Fruit fly (Drosophila melanogaster): ENCODE measurements around the gene CG42564.

CG42564 gene

dm6 chr3R:6410412-6411225 lies 36.3 kb downstream of the CG42564 start (continued):
- TF ChIP-seq CG13894 (tag; optimal IDR thresholded peaks at IDR 0.05) (peak; percentile 51), kni (GFP tag; optimal IDR thresholded peaks at IDR 0.05) (peak; percentile 80), Mes4 (GFP tag; optimal IDR thresholded peaks at IDR 0.05) (peak; percentile 72), ATbp (GFP tag; optimal IDR thresholded peaks at IDR 0.05) (peak; percentile 65), sna (GFP tag; IDR thresholded peaks at IDR 0.05; ENCODE audit: partially characterized antibody) (no peak), CG7963 (GFP tag; IDR thresholded peaks at IDR 0.05; ENCODE audit: partially characterized antibody) (no peak), knrl (GFP tag; IDR thresholded peaks at IDR 0.05; ENCODE audit: partially characterized antibody) (no peak), lola (GFP tag; optimal IDR thresholded peaks at IDR 0.05) (peak in 1 of 3 experiments; percentile 90), CG2889 (GFP tag; IDR thresholded peaks at IDR 0.05) (0 out of 3 replicates have a peak, but pooled peaks have one; percentile 49), tio (GFP tag; optimal IDR thresholded peaks at IDR 0.05) (peak; percentile 91), CG8281 (tag; optimal IDR thresholded peaks at IDR 0.05) (peak; percentile 58), Abd-B (GFP tag; optimal IDR thresholded peaks at IDR 0.05) (peak; percentile 79), CG2678 (tag; optimal IDR thresholded peaks at IDR 0.05) (peak; percentile 96), CG17186 (GFP tag; optimal IDR thresholded peaks at IDR 0.05) (peak; percentile 47), Mad (GFP tag; optimal IDR thresholded peaks at IDR 0.05) (peak; percentile 70), kah (GFP tag; optimal IDR thresholded peaks at IDR 0.05) (peak; percentile 61), CG13775 (GFP tag; optimal IDR thresholded peaks at IDR 0.05) (peak; percentile 88), CG10209 (GFP tag; optimal IDR thresholded peaks at IDR 0.05) (peak; percentile 88), pho (GFP tag; optimal IDR thresholded peaks at IDR 0.05) (peak; percentile 89), da (GFP tag; optimal IDR thresholded peaks at IDR 0.05) (no peak), CG34376 (GFP tag; optimal IDR thresholded peaks at IDR 0.05) (peak; percentile 84), Optix (GFP tag; IDR thresholded peaks at IDR 0.05) (0 out of 3 replicates have a peak, but pooled peaks have one; percentile 38), crc (GFP tag; optimal IDR thresholded peaks at IDR 0.05) (peak; percentile 74), ato (GFP tag; IDR thresholded peaks at IDR 0.05; ENCODE audit: partially characterized antibody) (no peak), CG3847 (GFP tag; IDR thresholded peaks at IDR 0.05) (peak; percentile 57), CG6765 (GFP tag; optimal IDR thresholded peaks at IDR 0.05) (peak; percentile 71), bigmax (GFP tag; optimal IDR thresholded peaks at IDR 0.05) (no peak), CG18764 (GFP tag; optimal IDR thresholded peaks at IDR 0.05) (peak; percentile 67), prd (optimal IDR thresholded peaks at IDR 0.05) (no peak), prd (GFP tag; IDR thresholded peaks at IDR 0.05) (peak; percentile 81), fu2 (GFP tag; optimal IDR thresholded peaks at IDR 0.05) (peak; percentile 72), CG32767 (GFP tag; IDR thresholded peaks at IDR 0.05) (no peak), sd (tag; optimal IDR thresholded peaks at IDR 0.05) (peak; percentile 58), oc (tag; optimal IDR thresholded peaks at IDR 0.05) (peak; percentile 36), CTCF (GFP tag; optimal IDR thresholded peaks at IDR 0.05) (peak; percentile 54), NK7.1 (GFP tag; optimal IDR thresholded peaks at IDR 0.05) (peak; percentile 73), mam (GFP tag; optimal IDR thresholded peaks at IDR 0.05) (peak; percentile 75), CG9817 (tag; optimal IDR thresholded peaks at IDR 0.05) (peak; percentile 80), run (tag; optimal IDR thresholded peaks at IDR 0.05) (peak; percentile 42), psq (GFP tag; optimal IDR thresholded peaks at IDR 0.05) (peak; percentile 51), bbx (GFP tag; IDR thresholded peaks at IDR 0.05; ENCODE audit: partially characterized antibody) (no peak), exex (tag; optimal IDR thresholded peaks at IDR 0.05) (peak; percentile 47), sima (GFP tag; optimal IDR thresholded peaks at IDR 0.05) (peak; percentile 55), usp (GFP tag; optimal IDR thresholded peaks at IDR 0.05) (no peak), bab2 (GFP tag; optimal IDR thresholded peaks at IDR 0.05) (peak; percentile 77), CG4707 (GFP tag; optimal IDR thresholded peaks at IDR 0.05) (peak; percentile 38), Eip74EF (GFP tag; optimal IDR thresholded peaks at IDR 0.05) (peak in 1 of 2 experiments; percentile 95), CG31365 (tag; optimal IDR thresholded peaks at IDR 0.05) (peak; percentile 51)

Data from whole organism, embryonic.